Worm (Caenorhabditis elegans): ENCODE measurements around the gene cht-4.

DNA sequence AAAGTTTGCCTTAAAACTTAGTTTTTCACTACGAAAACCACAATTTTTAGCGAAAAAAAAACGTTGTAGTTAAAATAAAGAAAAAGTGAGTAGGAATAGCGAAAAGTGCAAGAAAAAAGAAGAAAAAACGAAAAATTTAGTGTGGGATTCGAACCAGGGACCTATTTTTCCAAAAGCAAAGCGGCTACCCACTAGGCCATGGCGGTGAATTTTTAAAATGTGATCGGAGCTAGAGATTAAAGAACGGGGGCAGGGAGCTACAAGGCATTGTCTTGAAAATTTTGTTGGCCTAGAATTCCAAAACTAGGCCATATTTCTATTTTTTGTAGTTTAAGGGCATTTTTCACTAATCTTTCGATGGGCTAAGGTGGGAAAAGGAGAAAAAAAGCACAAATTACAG lies 53.5 kb downstream of the cht-4 start:
- TF ChIP-seq ref-1 (GFP tag; conservative IDR thresholded peaks at IDR 0.05) (no peak), flt-1 (GFP tag; IDR thresholded peaks at IDR 0.05) (no peak), med-1 (GFP tag; optimal IDR thresholded peaks at IDR 0.05; ENCODE audit: insufficient read depth) (no peak), T22C8.4 (GFP tag; IDR thresholded peaks at IDR 0.05) (no peak)

Measured in whole organism, midembryonic.